Fruit fly (Drosophila melanogaster) whole organism, embryonic: ENCODE measurements around the gene Scamp.

Experiments
- Atf3 ChIP-seq: fragments of 200-800 bp; sonication (Bioruptor generic); optimal IDR thresholded peaks from 3 replicates; lab custom pipeline; 2016; ENCODE audit warnings: missing biosample characterization, missing genetic modification characterization
- BEAF-32 ChIP-seq: fragments of 200-800 bp; sonication (Bioruptor generic); optimal IDR thresholded peaks from 3 replicates; lab custom pipeline; 2017; ENCODE audit warnings: missing biosample characterization, missing genetic modification characterization, mild to moderate bottlenecking, moderate library complexity, missing genetic modification reagents
- CG10267 ChIP-seq: fragments of 200-800 bp; sonication (Bioruptor generic); optimal IDR thresholded peaks from 2 replicates; lab custom pipeline; 2018; ENCODE audit warnings: missing biosample characterization, mild to moderate bottlenecking, missing genetic modification characterization, moderate library complexity
- CG11560 ChIP-seq: fragments of 200-800 bp; sonication (Bioruptor generic); IDR thresholded peaks from 3 replicates; pipeline ENCODE4 v1.3.6; 2022; ENCODE audit warnings: missing biosample characterization, missing genetic modification characterization
- CG12104 ChIP-seq: fragments of 200-800 bp; sonication (Bioruptor generic); optimal IDR thresholded peaks from 3 replicates; lab custom pipeline; 2016; ENCODE audit warnings: missing biosample characterization, missing genetic modification characterization
- CG14710 ChIP-seq: fragments of 200-800 bp; sonication (Bioruptor generic); optimal IDR thresholded peaks from 3 replicates; lab custom pipeline; 2019; ENCODE audit warnings: missing biosample characterization, mild to moderate bottlenecking, missing genetic modification characterization, moderate library complexity
- CG15479 ChIP-seq: fragments of 200-800 bp; sonication (Bioruptor generic); optimal IDR thresholded peaks from 3 replicates; lab custom pipeline; 2019; ENCODE audit warnings: missing biosample characterization, mild to moderate bottlenecking, missing genetic modification characterization, moderate library complexity
- CG17829 ChIP-seq: fragments of 200-800 bp; optimal IDR thresholded peaks from 2 replicates; lab custom pipeline; 2019; ENCODE audit warnings: missing biosample characterization, mild to moderate bottlenecking, missing genetic modification characterization, moderate library complexity
- CG3065 ChIP-seq: fragments of 200-800 bp; sonication (Bioruptor generic); optimal IDR thresholded peaks from 2 replicates; lab custom pipeline; 2016; ENCODE audit warnings: missing biosample characterization, missing genetic modification characterization
- CG33557 ChIP-seq: fragments of 200-800 bp; sonication (Bioruptor generic); optimal IDR thresholded peaks from 2 replicates; lab custom pipeline; 2019; ENCODE audit warnings: missing biosample characterization, mild to moderate bottlenecking, missing genetic modification characterization, moderate library complexity
- CG3726 ChIP-seq: fragments of 200-800 bp; sonication (Bioruptor generic); IDR thresholded peaks from 3 replicates; pipeline ENCODE4, ENCODE4 v1.3.6; 2022; ENCODE audit warnings: missing biosample characterization, missing genetic modification characterization
- CG3838 ChIP-seq: fragments of 200-800 bp; sonication (Bioruptor generic); optimal IDR thresholded peaks from 3 replicates; lab custom pipeline; 2016; ENCODE audit warnings: missing biosample characterization, missing genetic modification characterization
- CG43689 ChIP-seq: fragments of 200-800 bp; sonication (Bioruptor generic); IDR thresholded peaks from 2 replicates; pipeline ENCODE4 v1.3.6; 2022; ENCODE audit warnings: missing biosample characterization, missing genetic modification characterization
- CG7357 ChIP-seq: fragments of 200-800 bp; sonication (Bioruptor generic); IDR thresholded peaks from 3 replicates; pipeline ENCODE4 v1.3.6; 2022; ENCODE audit warnings: missing biosample characterization, missing genetic modification characterization
- CG8281 ChIP-seq: fragments of 200-800 bp; sonication (Bioruptor generic); optimal IDR thresholded peaks from 2 replicates; lab custom pipeline; 2018; ENCODE audit warnings: missing biosample characterization, mild to moderate bottlenecking, missing genetic modification characterization, moderate library complexity
- Camta ChIP-seq: fragments of 200-800 bp; sonication (Bioruptor generic); optimal IDR thresholded peaks from 2 replicates; lab custom pipeline; 2016; ENCODE audit warnings: missing biosample characterization, missing genetic modification characterization
- Drgx ChIP-seq: fragments of 200-800 bp; sonication (Bioruptor generic); IDR thresholded peaks from 2 replicates; pipeline ENCODE4 v1.3.6; 2022; ENCODE audit warnings: missing biosample characterization, missing genetic modification characterization
- Hmr ChIP-seq: fragments of 200-800 bp; sonication (Bioruptor generic); optimal IDR thresholded peaks from 3 replicates; lab custom pipeline; 2017; ENCODE audit warnings: mild to moderate bottlenecking, missing biosample characterization, missing genetic modification reagents, missing genetic modification characterization
- Nf-YC ChIP-seq: fragments of 200-800 bp; optimal IDR thresholded peaks from 3 replicates; lab custom pipeline; 2019; ENCODE audit warnings: missing biosample characterization, mild to moderate bottlenecking, missing genetic modification characterization, moderate library complexity
- NfI ChIP-seq: fragments of 200-800 bp; sonication (Bioruptor generic); optimal IDR thresholded peaks from 3 replicates; lab custom pipeline; 2018; ENCODE audit warnings: missing biosample characterization, mild to moderate bottlenecking, missing genetic modification characterization, moderate library complexity
- Sin3A ChIP-seq: fragments of >200 bp; optimal IDR thresholded peaks from 2 replicates; lab custom pipeline; 2018
- Sry-β ChIP-seq: fragments of 200-800 bp; sonication (Bioruptor generic); optimal IDR thresholded peaks from 2 replicates; lab custom pipeline; 2018; ENCODE audit warnings: missing biosample characterization, mild to moderate bottlenecking, missing genetic modification characterization, moderate library complexity
- Stat92E ChIP-seq, 3 experiments: fragments of >200 bp in 2 of 3; fragments of 200-800 bp in 1 of 3; sonication (Bioruptor generic) in 1 of 3; optimal IDR thresholded peaks; 2 replicates each; lab custom pipeline; 2017 to 2019; ENCODE audit warnings: missing biosample characterization in 3 of 3, missing genetic modification characterization in 3 of 3, mild to moderate bottlenecking in 1 of 3, moderate library complexity in 1 of 3
- Usf ChIP-seq: fragments of 200-800 bp; sonication (Bioruptor generic); optimal IDR thresholded peaks from 2 replicates; lab custom pipeline; 2017; ENCODE audit warnings: missing genotype, missing biosample characterization, missing genetic modification characterization
- al ChIP-seq: fragments of 200-800 bp; sonication (Bioruptor generic); IDR thresholded peaks from 2 replicates; pipeline ENCODE4 v1.3.6; 2022; ENCODE audit warnings: missing biosample characterization, missing genetic modification characterization
- ash1 ChIP-seq: fragments of 200-800 bp; sonication (Bioruptor generic); optimal IDR thresholded peaks from 2 replicates; lab custom pipeline; 2018; ENCODE audit warnings: missing biosample characterization, mild to moderate bottlenecking, missing genetic modification characterization
- bcd ChIP-seq: fragments of 200-800 bp; sonication (Bioruptor generic); optimal IDR thresholded peaks from 2 replicates; lab custom pipeline; 2017; ENCODE audit warnings: missing biosample characterization, mild to moderate bottlenecking, missing genetic modification characterization
- bigmax ChIP-seq: fragments of 200-800 bp; sonication (Bioruptor generic); optimal IDR thresholded peaks from 2 replicates; lab custom pipeline; 2018; ENCODE audit warnings: missing biosample characterization, mild to moderate bottlenecking, missing genetic modification characterization
- cad ChIP-seq: fragments of >200 bp; optimal IDR thresholded peaks from 2 replicates; lab custom pipeline; 2017; ENCODE audit warnings: missing biosample characterization, missing genetic modification characterization
- crc ChIP-seq: fragments of 200-800 bp; sonication (Bioruptor generic); optimal IDR thresholded peaks from 2 replicates; lab custom pipeline; 2016; ENCODE audit warnings: missing biosample characterization, missing genetic modification characterization
- hbn ChIP-seq: fragments of 200-800 bp; sonication (Bioruptor generic); IDR thresholded peaks from 2 replicates; pipeline ENCODE4 v1.3.6; 2022; ENCODE audit warnings: missing biosample characterization, missing genetic modification characterization; ENCODE audit not compliant: partially characterized antibody
- insv ChIP-seq, 2 experiments: fragments of 200-800 bp; sonication (Bioruptor generic); optimal IDR thresholded peaks; 3 replicates each; lab custom pipeline; 2016 to 2018; ENCODE audit warnings: missing biosample characterization in 2 of 2, missing genetic modification characterization in 2 of 2
- klu ChIP-seq: fragments of 200-800 bp; sonication (Bioruptor generic); IDR thresholded peaks from 2 replicates; pipeline ENCODE4 v1.3.6; 2022; ENCODE audit warnings: missing biosample characterization, missing genetic modification characterization
- kni ChIP-seq: fragments of 200-800 bp; sonication (Bioruptor generic); optimal IDR thresholded peaks from 3 replicates; lab custom pipeline; 2017; ENCODE audit warnings: mild to moderate bottlenecking, missing biosample characterization, missing genetic modification reagents, missing genetic modification characterization
- knrl ChIP-seq: fragments of 200-800 bp; sonication (Bioruptor generic); IDR thresholded peaks from 3 replicates; pipeline ENCODE4 v1.3.6; 2022; ENCODE audit warnings: missing biosample characterization, missing genetic modification characterization; ENCODE audit not compliant: partially characterized antibody
- maf-S ChIP-seq: fragments of 200-800 bp; sonication (Bioruptor generic); optimal IDR thresholded peaks from 2 replicates; lab custom pipeline; 2016; ENCODE audit warnings: missing biosample characterization, missing genetic modification characterization
- pan ChIP-seq, 4 experiments: fragments of >200 bp in 3 of 4; fragments of 200-800 bp in 1 of 4; sonication (Bioruptor generic) in 1 of 4; optimal IDR thresholded peaks in 3 of 4; IDR thresholded peaks in 1 of 4; 2 replicates each; pipeline versions ENCODE4 v1.3.6 to Lab custom; 2017 to 2022; ENCODE audit warnings: missing biosample characterization in 2 of 4, missing genetic modification characterization in 2 of 4, mixed read lengths in 1 of 4
- peb ChIP-seq: fragments of 200-800 bp; sonication (Bioruptor generic); IDR thresholded peaks from 2 replicates; pipeline ENCODE4 v1.3.6; 2022; ENCODE audit warnings: missing biosample characterization, missing genetic modification characterization
- phol ChIP-seq: fragments of 200-800 bp; sonication (Bioruptor generic); optimal IDR thresholded peaks from 3 replicates; lab custom pipeline; 2018; ENCODE audit warnings: missing biosample characterization, mild to moderate bottlenecking, missing genetic modification characterization, moderate library complexity
- pita ChIP-seq: fragments of 200-800 bp; sonication (Bioruptor generic); optimal IDR thresholded peaks from 2 replicates; lab custom pipeline; 2017; ENCODE audit warnings: missing biosample characterization, mild to moderate bottlenecking, missing genetic modification characterization
- pros ChIP-seq: fragments of 200-800 bp; sonication (Bioruptor generic); optimal IDR thresholded peaks from 3 replicates; lab custom pipeline; 2019; ENCODE audit warnings: missing biosample characterization, mild to moderate bottlenecking, missing genetic modification characterization, moderate library complexity
- pum ChIP-seq: fragments of 200-800 bp; sonication (Bioruptor generic); optimal IDR thresholded peaks from 2 replicates; lab custom pipeline; 2016; ENCODE audit warnings: missing biosample characterization, missing genetic modification characterization
- repo ChIP-seq: fragments of 200-800 bp; sonication (Bioruptor generic); optimal IDR thresholded peaks from 2 replicates; lab custom pipeline; 2016; ENCODE audit warnings: missing biosample characterization, missing genetic modification characterization
- sima ChIP-seq: fragments of 200-800 bp; sonication (Bioruptor generic); optimal IDR thresholded peaks from 2 replicates; lab custom pipeline; 2016; ENCODE audit warnings: missing biosample characterization, missing genetic modification characterization
- slbo ChIP-seq: fragments of 200-800 bp; sonication (Bioruptor generic); IDR thresholded peaks from 2 replicates; pipeline ENCODE4 v1.3.6; 2022; ENCODE audit warnings: missing biosample characterization, missing genetic modification characterization
- slou ChIP-seq: fragments of 200-800 bp; sonication (Bioruptor generic); optimal IDR thresholded peaks from 3 replicates; lab custom pipeline; 2016; ENCODE audit warnings: missing biosample characterization, missing genetic modification characterization
- usp ChIP-seq: fragments of >200 bp; optimal IDR thresholded peaks from 2 replicates; lab custom pipeline; 2017; ENCODE audit warnings: missing biosample characterization, missing genetic modification characterization
- vvl ChIP-seq: fragments of 200-800 bp; sonication (Bioruptor generic); IDR thresholded peaks from 2 replicates; pipeline ENCODE4 v1.3.6; 2022; ENCODE audit warnings: missing biosample characterization, missing genetic modification characterization
- wor ChIP-seq: fragments of 200-800 bp; sonication (Bioruptor generic); IDR thresholded peaks from 2 replicates; pipeline ENCODE4 v1.3.6; 2022; ENCODE audit warnings: missing biosample characterization, missing genetic modification characterization
- zen ChIP-seq: fragments of 200-800 bp; sonication (Bioruptor generic); optimal IDR thresholded peaks from 3 replicates; lab custom pipeline; 2018; ENCODE audit warnings: missing biosample characterization, mild to moderate bottlenecking, missing genetic modification characterization, moderate library complexity
- zfh2 ChIP-seq: fragments of 200-800 bp; sonication (Bioruptor generic); optimal IDR thresholded peaks from 2 replicates; lab custom pipeline; 2016; ENCODE audit warnings: missing biosample characterization, missing genetic modification characterization

Scamp gene

DNA sequence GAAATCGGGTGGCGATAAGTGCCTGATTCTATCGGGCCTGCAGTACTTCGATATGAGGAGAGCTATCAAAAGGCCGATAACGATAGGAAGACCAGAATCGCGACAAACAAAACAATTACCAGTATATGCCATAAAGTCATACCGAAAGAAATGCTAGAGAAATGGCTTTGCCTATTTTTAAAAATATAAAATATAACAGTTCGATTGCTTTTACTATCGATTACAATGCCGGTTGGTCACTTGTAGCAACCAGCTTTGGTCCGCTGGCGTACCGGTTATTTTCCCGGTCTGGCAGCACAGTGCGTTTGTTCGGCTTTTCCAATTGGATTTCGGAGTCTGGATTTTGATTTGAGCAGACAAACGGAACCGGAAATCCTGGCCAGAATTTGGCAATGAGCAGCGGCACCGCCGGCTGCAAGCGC, 12.8 kb upstream of the Scamp start, which contains the start of the genes shtd, CG6294 and CG6299 (continued):
- TF ChIP-seq NfI (no peak), CG11560 (tag; lab: Robert Waterston, UW) (0 out of 3 replicates have a peak, but pooled peaks have one; percentile 36), crc (GFP tag; lab: Kevin White, UChicago) (no peak), Sry-β (GFP tag; lab: Kevin White, UChicago) (no peak), Atf3 (GFP tag; lab: Kevin White, UChicago) (no peak), Camta (GFP tag; lab: Kevin White, UChicago) (no peak), Drgx (GFP tag; lab: Robert Waterston, UW) (no peak), sima (GFP tag; lab: Kevin White, UChicago) (no peak), bigmax (GFP tag; lab: Kevin White, UChicago) (no peak), al (GFP tag; lab: Robert Waterston, UW) (no peak), CG3065 (GFP tag; lab: Kevin White, UChicago) (no peak), CG8281 (tag; lab: Kevin White, UChicago) (no peak), pita (no peak), slbo (GFP tag; lab: Robert Waterston, UW) (no peak), Sin3A (lab: Kevin White, UChicago) (peak; percentile 84), maf-S (no peak), hbn (GFP tag; lab: Robert Waterston, UW) (peak; percentile 79), pros (GFP tag; lab: Kevin White, UChicago) (no peak), klu (GFP tag; lab: Robert Waterston, UW) (no peak), kni (no peak), Usf (GFP tag; lab: Kevin White, UChicago) (no peak), CG33557 (GFP tag; lab: Kevin White, UChicago) (no peak), CG12104 (no peak), CG43689 (GFP tag; lab: Robert Waterston, UW) (no peak), BEAF-32 (GFP tag; lab: Kevin White, UChicago) (peak; percentile 81), knrl (GFP tag; lab: Robert Waterston, UW) (peak; percentile 86), Nf-YC (tag; lab: Kevin White, UChicago) (peak; percentile 58), zfh2 (GFP tag; lab: Kevin White, UChicago) (no peak), pum (no peak), wor (GFP tag; lab: Robert Waterston, UW) (no peak), vvl (no peak; the same call in 1 of the 2 replicates), CG7357 (GFP tag; lab: Robert Waterston, UW) (no peak), CG17829 (peak; percentile 48), CG10267 (peak; percentile 42), Hmr (GFP tag; lab: Kevin White, UChicago) (no peak), cad (GFP tag; lab: Kevin White, UChicago) (no peak), peb (GFP tag; lab: Robert Waterston, UW) (no peak), ash1 (no peak), zen (tag; lab: Kevin White, UChicago) (peak; percentile 16), Stat92E (GFP tag; optimal IDR thresholded peaks at IDR 0.05; lab: Kevin White, UChicago) (peak in 1 of 3 experiments; percentile 17), bcd (GFP tag; lab: Kevin White, UChicago) (no peak), CG15479 (peak; percentile 38), CG14710 (tag; lab: Kevin White, UChicago) (peak; percentile 68), pan (optimal IDR thresholded peaks at IDR 0.05; lab: Kevin White, UChicago) (no peak), pan (GFP tag; optimal IDR thresholded peaks at IDR 0.05 in 1 of 2, IDR thresholded peaks at IDR 0.05 in 1 of 2) (no peak), phol (peak; percentile 67), usp (no peak), CG3838 (GFP tag; lab: Kevin White, UChicago) (no peak), repo (GFP tag; lab: Kevin White, UChicago) (no peak), insv (GFP tag; optimal IDR thresholded peaks at IDR 0.05; lab: Kevin White, UChicago) (peak; percentile 91 to 98), CG3726 (no peak), slou (GFP tag; lab: Kevin White, UChicago) (no peak)
